Worm (Caenorhabditis elegans) whole organism, early embryonic: ENCODE results near the gene B0252.8.

Source experiments
- F13C5.2 ChIP-seq: sonication (generic microtip); optimal IDR thresholded peaks from 2 replicates; lab custom pipeline; 2017; ENCODE audit warnings: mild to moderate bottlenecking, missing genetic modification characterization, inconsistent platforms, missing compliant biosample characterization
- aly-1 ChIP-seq: sonication (generic microtip); optimal IDR thresholded peaks from 2 replicates; lab custom pipeline; 2016; ENCODE audit warnings: missing genetic modification characterization, missing compliant biosample characterization
- ama-1 ChIP-seq: fragments of 150-350 bp; optimal IDR thresholded peaks from 2 replicates; lab custom pipeline; 2014
- ceh-13 ChIP-seq: fragments of 200-800 bp; sonication (Bioruptor generic); optimal IDR thresholded peaks from 2 replicates; lab custom pipeline; 2018; ENCODE audit warnings: mild to moderate bottlenecking, missing genetic modification characterization, missing compliant biosample characterization
- ceh-36 ChIP-seq: sonication (generic microtip); optimal IDR thresholded peaks from 2 replicates; lab custom pipeline; 2016; ENCODE audit warnings: missing genetic modification characterization, inconsistent platforms, missing compliant biosample characterization
- flt-1 ChIP-seq: fragments of 200-800 bp; sonication (Bioruptor generic); IDR thresholded peaks from 2 replicates; pipeline ENCODE4 v1.3.6; 2022; ENCODE audit warnings: missing genetic modification characterization, missing compliant biosample characterization
- hmg-4 ChIP-seq: fragments of 200-800 bp; sonication (Bioruptor generic); optimal IDR thresholded peaks from 2 replicates; lab custom pipeline; 2018; ENCODE audit warnings: mild to moderate bottlenecking, missing genetic modification characterization, missing compliant biosample characterization
- hnd-1 ChIP-seq: sonication (generic microtip); optimal IDR thresholded peaks from 2 replicates; lab custom pipeline; 2016; ENCODE audit warnings: missing genetic modification characterization, missing compliant biosample characterization
- pes-1 ChIP-seq: fragments of 200-800 bp; sonication (Bioruptor generic); IDR thresholded peaks from 2 replicates; pipeline ENCODE4 v1.3.6; 2022; ENCODE audit warnings: missing genetic modification reagents, missing genetic modification characterization, missing compliant biosample characterization
- scrt-1 ChIP-seq: fragments of 200-800 bp; sonication (Bioruptor generic); IDR thresholded peaks from 2 replicates; pipeline ENCODE4 v1.3.6; 2022; ENCODE audit warnings: missing genetic modification characterization, missing compliant biosample characterization
- sea-1 ChIP-seq: fragments of 200-800 bp; sonication (Bioruptor generic); conservative IDR thresholded peaks from 2 replicates; pipeline ENCODE4 v1.3.6; 2022; ENCODE audit warnings: missing genetic modification characterization, missing compliant biosample characterization

- TF ChIP-seq ceh-36 (no peak), hmg-4 (GFP tag; lab: Kevin White, UChicago) (no peak), ceh-13 (GFP tag; lab: Kevin White, UChicago) (no peak), ama-1 (lab: Kevin White, UChicago) (no peak), pes-1 (GFP tag; lab: Robert Waterston, UW) (no peak), scrt-1 (GFP tag; lab: Robert Waterston, UW) (no peak), hnd-1 (no peak), F13C5.2 (tag; lab: Kevin White, UChicago) (no peak), sea-1 (GFP tag; lab: Robert Waterston, UW) (no peak), flt-1 (no peak), aly-1 (tag; lab: Kevin White, UChicago) (no peak)
These were observed 23.9 kb downstream of the B0252.8 start for ce11 chrII:6939873-6940272.
